Worm (Caenorhabditis elegans): ENCODE measurements around the gene sel-12.

The sel-12 gene

ce11 chrX:915510-915909 lies at the start of gene sel-12:
TSS of gene sel-12 (plus strand) at chrX:915867.
- no peak for TF ChIP-seq dao-5 (tag; optimal IDR thresholded peaks at IDR 0.05)
- no peak for TF ChIP-seq W03F9.2 (tag; optimal IDR thresholded peaks at IDR 0.05)
- no peak for TF ChIP-seq him-1 (tag; optimal IDR thresholded peaks at IDR 0.05)

- TF ChIP-seq W03F9.2 (tag; optimal IDR thresholded peaks at IDR 0.05), result no peak
- TF ChIP-seq dao-5 (tag; optimal IDR thresholded peaks at IDR 0.05), result no peak
- TF ChIP-seq him-1 (tag; optimal IDR thresholded peaks at IDR 0.05), result no peak
These were observed 44.6 kb upstream of the sel-12 start, which contains the start of gene lgl-1 for ce11 chrX:871020-871419. TSS of gene lgl-1 (minus strand) at chrX:871089.

ce11 chrX:871957-872715 lies 43.5 kb upstream of the sel-12 start, which contains the start of gene F56F10.1:
TSS of gene F56F10.1 (plus strand) at chrX:872603.
- TF ChIP-seq dao-5 (tag; optimal IDR thresholded peaks at IDR 0.05) (no peak), him-1 (tag; optimal IDR thresholded peaks at IDR 0.05) (no peak), W03F9.2 (tag; optimal IDR thresholded peaks at IDR 0.05) (no peak)

ce11 chrX:873634-874033 lies 42.0 kb upstream of the sel-12 start:
- no peak for TF ChIP-seq him-1 (tag; optimal IDR thresholded peaks at IDR 0.05)
- no peak for TF ChIP-seq dao-5 (tag; optimal IDR thresholded peaks at IDR 0.05)
- no peak for TF ChIP-seq W03F9.2 (tag; optimal IDR thresholded peaks at IDR 0.05)

ce11 chrX:876935-877334 lies 38.7 kb upstream of the sel-12 start, which contains the start of gene ZC13.1:
TSS of gene ZC13.1 (plus strand) at chrX:877239.
- no peak for TF ChIP-seq W03F9.2 (tag; optimal IDR thresholded peaks at IDR 0.05)
- no peak for TF ChIP-seq dao-5 (tag; optimal IDR thresholded peaks at IDR 0.05)
- TF ChIP-seq him-1 (tag; optimal IDR thresholded peaks at IDR 0.05), result no peak

ce11 chrX:880367-880766 lies 35.3 kb upstream of the sel-12 start, which contains the start of gene ZC13.2:
TSS of gene ZC13.2 (plus strand) at chrX:880667.
- TF ChIP-seq dao-5 (tag; optimal IDR thresholded peaks at IDR 0.05) (no peak), W03F9.2 (tag; optimal IDR thresholded peaks at IDR 0.05) (no peak), him-1 (tag; optimal IDR thresholded peaks at IDR 0.05) (no peak)

ce11 chrX:888294-888693 lies 27.4 kb upstream of the sel-12 start, which contains the start of gene mam-1:
TSS of gene mam-1 (minus strand) at chrX:888394.
- TF ChIP-seq him-1 (tag; optimal IDR thresholded peaks at IDR 0.05), result no peak
- TF ChIP-seq dao-5 (tag; optimal IDR thresholded peaks at IDR 0.05), result no peak
- TF ChIP-seq W03F9.2 (tag; optimal IDR thresholded peaks at IDR 0.05), result no peak

- no peak for TF ChIP-seq him-1 (tag; optimal IDR thresholded peaks at IDR 0.05)
- TF ChIP-seq W03F9.2 (tag; optimal IDR thresholded peaks at IDR 0.05), result no peak
- TF ChIP-seq dao-5 (tag; optimal IDR thresholded peaks at IDR 0.05), result no peak
These were observed 17.7 kb upstream of the sel-12 start, which contains the start of gene mab-7 for ce11 chrX:897948-898347. TSS of gene mab-7 (minus strand) at chrX:898048.

- TF ChIP-seq W03F9.2 (tag; optimal IDR thresholded peaks at IDR 0.05) (no peak), dao-5 (tag; optimal IDR thresholded peaks at IDR 0.05) (no peak), him-1 (tag; optimal IDR thresholded peaks at IDR 0.05) (no peak)
These were observed 13.2 kb upstream of the sel-12 start, which contains the start of gene ZC13.10 for ce11 chrX:902512-902911. TSS of gene ZC13.10 (minus strand) at chrX:902612.

ce11 chrX:910337-910736 lies 5.3 kb upstream of the sel-12 start:
- no peak for TF ChIP-seq W03F9.2 (tag; optimal IDR thresholded peaks at IDR 0.05)
- peak; percentile 13 for TF ChIP-seq him-1 (tag; optimal IDR thresholded peaks at IDR 0.05)
- no peak for TF ChIP-seq dao-5 (tag; optimal IDR thresholded peaks at IDR 0.05)

ce11 chrX:912564-912963 lies 3.1 kb upstream of the sel-12 start:
- no peak for TF ChIP-seq him-1 (tag; optimal IDR thresholded peaks at IDR 0.05)
- no peak for TF ChIP-seq W03F9.2 (tag; optimal IDR thresholded peaks at IDR 0.05)
- no peak for TF ChIP-seq dao-5 (tag; optimal IDR thresholded peaks at IDR 0.05)

- no peak for TF ChIP-seq him-1 (tag; optimal IDR thresholded peaks at IDR 0.05)
- no peak for TF ChIP-seq W03F9.2 (tag; optimal IDR thresholded peaks at IDR 0.05)
- no peak for TF ChIP-seq dao-5 (tag; optimal IDR thresholded peaks at IDR 0.05)
These were observed 2.7 kb upstream of the sel-12 start, which contains the start of gene F35H12.6 for ce11 chrX:912990-913389. TSS of gene F35H12.6 (plus strand) at chrX:913290.

ce11 chrX:918097-918496 lies 2.4 kb downstream of the sel-12 start, which contains the start of gene F35H12.5:
TSS of gene F35H12.5 (plus strand) at chrX:918397.
- TF ChIP-seq him-1 (tag; optimal IDR thresholded peaks at IDR 0.05) (no peak), dao-5 (tag; optimal IDR thresholded peaks at IDR 0.05) (no peak), W03F9.2 (tag; optimal IDR thresholded peaks at IDR 0.05) (no peak)

ce11 chrX:924495-925008 lies 8.9 kb downstream of the sel-12 start, which contains the start of the genes pifk-1 and tbc-11:
TSS of gene pifk-1 (minus strand) at chrX:924511.
TSS of gene tbc-11 (plus strand) at chrX:924958.
- TF ChIP-seq dao-5 (tag; optimal IDR thresholded peaks at IDR 0.05) (no peak), W03F9.2 (tag; optimal IDR thresholded peaks at IDR 0.05) (peak; percentile 63)

Measured in whole organism, L4/young adult.